Worm (Caenorhabditis elegans) whole organism, young adult: Measurements from ENCODE around the gene mpk-1.

Experiments
- B0035.1 ChIP-seq: sonication (generic microtip); optimal IDR thresholded peaks from 2 replicates; lab custom pipeline; 2016; ENCODE audit warnings: missing genetic modification characterization, mild to moderate bottlenecking, missing compliant biosample characterization, missing genotype, missing genetic modification reagents
- B0336.3 ChIP-seq: fragments of 200-800 bp; sonication (Bioruptor generic); IDR thresholded peaks from 2 replicates; pipeline ENCODE4 v1.3.6; 2022; ENCODE audit warnings: missing genetic modification characterization, missing compliant biosample characterization
- C06A6.2 ChIP-seq: fragments of 200-800 bp; sonication (Bioruptor generic); conservative IDR thresholded peaks from 2 replicates; pipeline ENCODE4 v1.3.6; 2022; ENCODE audit warnings: missing genetic modification characterization, missing compliant biosample characterization
- F23B12.7 ChIP-seq: sonication (generic microtip); optimal IDR thresholded peaks from 2 replicates; lab custom pipeline; 2017; ENCODE audit warnings: missing genetic modification characterization, mild to moderate bottlenecking, missing compliant biosample characterization, antibody characterized with exemption, moderate library complexity; ENCODE audit not compliant: insufficient read depth
- F33H1.4 ChIP-seq: fragments of 200-800 bp; sonication (Bioruptor generic); IDR thresholded peaks from 2 replicates; pipeline ENCODE4 v1.3.6; 2022; ENCODE audit warnings: missing genetic modification reagents, missing genetic modification characterization, missing compliant biosample characterization
- F39B2.1 ChIP-seq: fragments of 200-800 bp; sonication (Bioruptor generic); IDR thresholded peaks from 2 replicates; pipeline ENCODE4 v1.3.6; 2022; ENCODE audit warnings: missing genetic modification reagents, missing genetic modification characterization, missing compliant biosample characterization
- F49E8.2 ChIP-seq: sonication (generic microtip); optimal IDR thresholded peaks from 3 replicates; lab custom pipeline; 2017; ENCODE audit warnings: missing genetic modification characterization, mild to moderate bottlenecking, missing compliant biosample characterization, antibody characterized with exemption, moderate library complexity; ENCODE audit not compliant: insufficient read depth
- F52B5.7 ChIP-seq: sonication (generic microtip); optimal IDR thresholded peaks from 2 replicates; lab custom pipeline; 2016; ENCODE audit warnings: mild to moderate bottlenecking, missing genetic modification characterization, missing compliant biosample characterization
- F55B11.4 ChIP-seq: sonication (generic microtip); optimal IDR thresholded peaks from 2 replicates; lab custom pipeline; 2016; ENCODE audit warnings: missing compliant biosample characterization, missing genetic modification characterization, borderline replicate concordance; ENCODE audit not compliant: insufficient read depth
- K11D2.4 ChIP-seq: fragments of 200-800 bp; sonication (Bioruptor generic); IDR thresholded peaks from 2 replicates; pipeline ENCODE4 v1.3.6; 2022; ENCODE audit warnings: missing genetic modification reagents, missing genetic modification characterization, missing compliant biosample characterization
- K12H6.12 ChIP-seq: fragments of 200-800 bp; sonication (Bioruptor generic); optimal IDR thresholded peaks from 2 replicates; lab custom pipeline; 2018; ENCODE audit warnings: mild to moderate bottlenecking, missing genetic modification characterization, missing compliant biosample characterization
- ZK185.1 ChIP-seq: sonication (generic microtip); optimal IDR thresholded peaks from 2 replicates; lab custom pipeline; 2016; ENCODE audit warnings: mild to moderate bottlenecking, missing genetic modification characterization, missing compliant biosample characterization; ENCODE audit not compliant: poor library complexity, severe bottlenecking
- atf-7 ChIP-seq: sonication (generic microtip); optimal IDR thresholded peaks from 2 replicates; lab custom pipeline; 2017; ENCODE audit warnings: mild to moderate bottlenecking, missing genetic modification characterization, missing compliant biosample characterization
- attf-5 ChIP-seq: fragments of 200-800 bp; sonication (Bioruptor generic); optimal IDR thresholded peaks from 2 replicates; lab custom pipeline; 2018; ENCODE audit warnings: mild to moderate bottlenecking, missing genetic modification characterization, missing compliant biosample characterization
- bed-2 ChIP-seq: fragments of 200-800 bp; sonication (Bioruptor generic); IDR thresholded peaks from 2 replicates; pipeline ENCODE4 v1.3.6; 2022; ENCODE audit warnings: missing genetic modification reagents, missing genetic modification characterization, missing compliant biosample characterization
- chd-7 ChIP-seq: sonication (generic microtip); optimal IDR thresholded peaks from 2 replicates; lab custom pipeline; 2016; ENCODE audit warnings: mild to moderate bottlenecking, missing genetic modification characterization, moderate library complexity, missing compliant biosample characterization
- efl-1 ChIP-seq: fragments of 150-350 bp; optimal IDR thresholded peaks from 2 replicates; lab custom pipeline; 2014; ENCODE audit warnings: missing biosample characterization, missing genetic modification reagents, missing genetic modification characterization
- egl-44 ChIP-seq: fragments of 200-800 bp; sonication (Bioruptor generic); IDR thresholded peaks from 2 replicates; pipeline ENCODE4 v1.3.6; 2022; ENCODE audit warnings: missing genetic modification reagents, missing genetic modification characterization, missing compliant biosample characterization
- egrh-3 ChIP-seq: fragments of 200-800 bp; sonication (Bioruptor generic); IDR thresholded peaks from 2 replicates; pipeline ENCODE4 v1.3.6; 2022; ENCODE audit warnings: missing genetic modification reagents, missing genetic modification characterization, missing compliant biosample characterization
- hmg-1.2 ChIP-seq: fragments of 200-800 bp; sonication (Bioruptor generic); IDR thresholded peaks from 2 replicates; pipeline ENCODE4 v1.3.6; 2022; ENCODE audit warnings: missing genetic modification reagents, missing genetic modification characterization, missing compliant biosample characterization
- hsf-1 ChIP-seq: fragments of 200-800 bp; sonication (Bioruptor generic); IDR thresholded peaks from 2 replicates; pipeline ENCODE4 v1.3.6; 2022; ENCODE audit warnings: missing genetic modification reagents, missing genetic modification characterization, missing compliant biosample characterization
- let-526 ChIP-seq: fragments of 200-800 bp; sonication (Bioruptor generic); IDR thresholded peaks from 2 replicates; pipeline ENCODE4 v1.3.6; 2022; ENCODE audit warnings: missing genetic modification reagents, missing genetic modification characterization, missing compliant biosample characterization
- lin-35 ChIP-seq, 3 experiments: fragments of 150-350 bp in 2 of 3; sonication (generic microtip) in 1 of 3; optimal IDR thresholded peaks; 2 replicates each; lab custom pipeline; 2014 to 2018; ENCODE audit warnings: missing biosample characterization in 3 of 3, missing genetic modification characterization in 3 of 3, missing genetic modification reagents in 3 of 3
- lin-40 ChIP-seq: sonication (generic microtip); optimal IDR thresholded peaks from 2 replicates; lab custom pipeline; 2016; ENCODE audit warnings: missing genetic modification characterization, mild to moderate bottlenecking, missing compliant biosample characterization, missing genotype, missing genetic modification reagents
- lsy-27 ChIP-seq: sonication (generic microtip); optimal IDR thresholded peaks from 2 replicates; lab custom pipeline; 2017; ENCODE audit warnings: missing genetic modification characterization, mild to moderate bottlenecking, missing compliant biosample characterization, antibody characterized with exemption, missing genotype, borderline replicate concordance; ENCODE audit not compliant: insufficient read depth
- madf-3 ChIP-seq: fragments of 200-800 bp; sonication (Bioruptor generic); IDR thresholded peaks from 2 replicates; pipeline ENCODE4 v1.3.6; 2022; ENCODE audit warnings: missing genetic modification reagents, missing genetic modification characterization, missing compliant biosample characterization
- mes-4 ChIP-seq: sonication (generic microtip); optimal IDR thresholded peaks from 2 replicates; lab custom pipeline; 2016; ENCODE audit warnings: missing genotype, missing genetic modification characterization, missing compliant biosample characterization
- nfyb-1 ChIP-seq: fragments of 200-800 bp; sonication (Bioruptor generic); IDR thresholded peaks from 2 replicates; pipeline ENCODE4 v1.3.6; 2022; ENCODE audit warnings: missing genetic modification reagents, missing genetic modification characterization, missing compliant biosample characterization
- nhr-80 ChIP-seq: sonication (generic microtip); optimal IDR thresholded peaks from 2 replicates; lab custom pipeline; 2016; ENCODE audit warnings: missing genetic modification characterization, missing compliant biosample characterization
- rcor-1 ChIP-seq: fragments of 200-800 bp; sonication (Bioruptor generic); IDR thresholded peaks from 2 replicates; pipeline ENCODE4 v1.3.6; 2022; ENCODE audit warnings: missing genetic modification reagents, missing genetic modification characterization, missing compliant biosample characterization
- unc-130 ChIP-seq: sonication (generic microtip); optimal IDR thresholded peaks from 2 replicates; lab custom pipeline; 2016; ENCODE audit warnings: missing genetic modification reagents, missing genetic modification characterization, missing compliant biosample characterization
- xnd-1 ChIP-seq: sonication (generic microtip); optimal IDR thresholded peaks from 2 replicates; lab custom pipeline; 2016; ENCODE audit warnings: missing genotype, missing genetic modification reagents, missing genetic modification characterization, missing compliant biosample characterization
- zfh-2 ChIP-seq: fragments of 200-800 bp; sonication (Bioruptor generic); conservative IDR thresholded peaks from 2 replicates; pipeline ENCODE4 v1.3.6; 2022; ENCODE audit warnings: missing genetic modification reagents, missing genetic modification characterization, missing compliant biosample characterization
- ztf-26 ChIP-seq: sonication (generic microtip); optimal IDR thresholded peaks from 2 replicates; lab custom pipeline; 2017; ENCODE audit warnings: missing genetic modification characterization, missing compliant biosample characterization
- ztf-3 ChIP-seq: fragments of 200-800 bp; sonication (Bioruptor generic); optimal IDR thresholded peaks from 2 replicates; lab custom pipeline; 2018; ENCODE audit warnings: mild to moderate bottlenecking, missing genetic modification characterization, missing compliant biosample characterization

mpk-1 gene

ce11 chrIII:4237660-4238059 is 9.8 kb upstream of the mpk-1 start (continued):
- peak; percentile 93 for TF ChIP-seq nhr-80 (tag; lab: Kevin White, UChicago)
- peak; percentile 72; the same call in 1 of the 2 replicates for TF ChIP-seq egl-44 (GFP tag; lab: Robert Waterston, UW)
- no peak for TF ChIP-seq xnd-1 (tag; lab: Kevin White, UChicago)
- no peak for TF ChIP-seq madf-3 (GFP tag; lab: Robert Waterston, UW)
- TF ChIP-seq B0035.1 (tag; lab: Kevin White, UChicago) = peak; percentile 52
- peak; percentile 28 for TF ChIP-seq lsy-27 (tag; lab: Kevin White, UChicago)
- TF ChIP-seq lin-35 (GFP tag; optimal IDR thresholded peaks at IDR 0.05; lab: Kevin White, UChicago) = peak in 1 of 3 experiments; percentile 46
- peak; percentile 53 for TF ChIP-seq rcor-1
- peak; percentile 85 for TF ChIP-seq K11D2.4 (GFP tag; lab: Robert Waterston, UW)
- peak; percentile 33 for TF ChIP-seq F23B12.7 (tag; lab: Kevin White, UChicago)
- TF ChIP-seq F39B2.1 (GFP tag; lab: Robert Waterston, UW) = no peak
- no peak for TF ChIP-seq F55B11.4 (tag; lab: Kevin White, UChicago)
- no peak for TF ChIP-seq F33H1.4
- peak; percentile 86 for TF ChIP-seq C06A6.2
- peak; percentile 92 for TF ChIP-seq chd-7 (tag; lab: Kevin White, UChicago)
- TF ChIP-seq egrh-3 (GFP tag; lab: Robert Waterston, UW) = peak; percentile 34; the same call in 1 of the 2 replicates
- TF ChIP-seq zfh-2 = no peak
- TF ChIP-seq attf-5 (GFP tag; lab: Kevin White, UChicago) = peak; percentile 94
- no peak for TF ChIP-seq F49E8.2 (tag; lab: Kevin White, UChicago)
- TF ChIP-seq ztf-26 = peak; percentile 87
- TF ChIP-seq ztf-3 (GFP tag; lab: Kevin White, UChicago) = peak; percentile 52
- TF ChIP-seq let-526 = peak; percentile 77
- TF ChIP-seq F52B5.7 (tag; lab: Kevin White, UChicago) = no peak
- TF ChIP-seq K12H6.12 = peak; percentile 88
- no peak for TF ChIP-seq bed-2
- TF ChIP-seq, all 124 proteins: peak for 45

DNA sequence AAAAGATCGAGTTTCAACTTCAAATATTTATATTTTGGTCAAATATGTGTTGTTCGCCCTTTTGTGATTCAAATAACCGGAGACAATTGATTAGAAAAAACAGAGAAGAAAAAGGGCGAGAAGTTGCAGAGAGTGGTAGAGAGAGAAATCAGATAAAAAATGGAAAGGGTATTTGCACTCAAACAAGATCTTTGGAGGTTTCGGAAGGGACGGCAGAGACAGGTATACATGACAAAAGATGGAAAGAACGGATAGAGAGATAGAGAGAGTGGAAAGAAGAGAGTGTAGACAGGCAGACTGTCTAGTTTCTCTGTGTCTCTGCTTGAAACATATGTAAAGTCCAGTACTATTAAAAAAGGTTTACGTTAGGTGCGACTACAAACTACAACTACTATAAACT is 8.3 kb upstream of the mpk-1 start:
- no peak for TF ChIP-seq B0336.3
- no peak for TF ChIP-seq ZK185.1 (tag; lab: Kevin White, UChicago)
- TF ChIP-seq F49E8.2 (tag; lab: Kevin White, UChicago) = no peak
- no peak for TF ChIP-seq let-526
- peak; percentile 25; the same call in 1 of the 2 replicates for TF ChIP-seq hmg-1.2
- peak; percentile 25 for TF ChIP-seq lin-40
- no peak for TF ChIP-seq unc-130 (GFP tag; lab: Kevin White, UChicago)
- no peak for TF ChIP-seq egl-44 (GFP tag; lab: Robert Waterston, UW)
- no peak for TF ChIP-seq efl-1 (GFP tag; lab: Kevin White, UChicago)
- no peak for TF ChIP-seq hsf-1 (GFP tag; lab: Robert Waterston, UW)
- TF ChIP-seq mes-4 (tag; lab: Kevin White, UChicago) = no peak

DNA sequence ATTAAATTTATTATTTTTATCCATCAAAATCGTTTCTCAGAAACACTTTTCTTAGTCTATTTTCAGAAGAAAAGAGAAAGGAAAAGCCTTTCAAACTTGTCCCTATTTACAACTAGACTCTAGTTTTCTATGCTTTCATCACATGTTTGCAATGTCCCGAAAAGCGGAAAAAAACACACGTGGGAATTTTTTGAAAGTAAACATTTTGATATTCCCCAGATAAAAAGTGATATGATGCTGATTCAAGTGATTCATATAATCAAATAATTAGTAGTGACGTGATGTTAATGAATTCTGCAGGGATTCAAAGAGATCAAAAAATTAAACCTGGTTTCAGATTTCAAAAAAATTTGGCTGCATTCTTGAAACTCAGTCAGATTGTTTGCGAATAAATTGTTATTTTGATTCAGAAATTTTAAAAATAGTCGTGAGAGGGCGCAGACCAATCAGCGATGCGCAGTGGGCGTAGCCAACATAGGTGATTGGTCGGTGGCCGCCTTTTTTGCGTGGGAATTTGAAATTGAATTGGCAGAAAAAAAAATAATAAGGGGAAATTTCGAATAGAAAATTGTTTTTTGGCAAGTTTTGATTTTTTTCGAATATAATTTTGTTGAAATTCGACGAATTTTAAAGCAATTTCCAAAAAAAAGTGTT is 6.9 kb upstream of the mpk-1 start:
- TF ChIP-seq nfyb-1 (GFP tag; lab: Robert Waterston, UW) = 0 out of 2 replicates have a peak, but pooled peaks have one; percentile 39
- no peak for TF ChIP-seq atf-7 (tag; lab: Kevin White, UChicago)
